Worm (Caenorhabditis elegans): ENCODE results near the gene unc-30.

ce11 chrIV:13080185-13080584, 38.6 kb upstream of the unc-30 start:
- TF ChIP-seq unc-39 (tag; optimal IDR thresholded peaks at IDR 0.05) (no peak), snpc-4 (tag; optimal IDR thresholded peaks at IDR 0.05) (no peak), lsy-12 (tag; optimal IDR thresholded peaks at IDR 0.05) (no peak), zag-1 (tag; optimal IDR thresholded peaks at IDR 0.05) (no peak), egl-27 (tag; optimal IDR thresholded peaks at IDR 0.05) (no peak), ceh-82 (tag; optimal IDR thresholded peaks at IDR 0.05) (no peak), nfya-1 (tag; optimal IDR thresholded peaks at IDR 0.05; ENCODE audit: insufficient read depth) (peak; percentile 18), lin-39 (tag; optimal IDR thresholded peaks at IDR 0.05) (no peak), nhr-77 (tag; optimal IDR thresholded peaks at IDR 0.05) (no peak), hmg-11 (tag; optimal IDR thresholded peaks at IDR 0.05) (no peak), ztf-4 (tag; optimal IDR thresholded peaks at IDR 0.05) (no peak)

Measured in whole organism, L3 larva.